Fruit fly (Drosophila melanogaster) whole organism, embryonic: Measurements from ENCODE around the gene Usp10.

ENCODE experiments used
- Adf1 ChIP-seq: fragments of 200-800 bp; sonication (Bioruptor generic); IDR thresholded peaks from 2 replicates; pipeline ENCODE4 v1.3.6; 2022; ENCODE audit warnings: missing biosample characterization, missing genetic modification characterization
- Antp ChIP-seq: fragments of 200-800 bp; sonication (Bioruptor generic); optimal IDR thresholded peaks from 3 replicates; lab custom pipeline; 2016; ENCODE audit warnings: missing biosample characterization, missing genetic modification characterization
- BEAF-32 ChIP-seq: fragments of 200-800 bp; sonication (Bioruptor generic); optimal IDR thresholded peaks from 3 replicates; lab custom pipeline; 2017; ENCODE audit warnings: missing biosample characterization, missing genetic modification characterization, mild to moderate bottlenecking, moderate library complexity, missing genetic modification reagents
- CG1024 ChIP-seq: fragments of 200-800 bp; sonication (Bioruptor generic); IDR thresholded peaks from 2 replicates; pipeline ENCODE4 v1.3.6; 2022; ENCODE audit warnings: missing biosample characterization, missing genetic modification characterization
- CG14014 ChIP-seq: fragments of 200-800 bp; sonication (Bioruptor generic); IDR thresholded peaks from 2 replicates; pipeline ENCODE4 v1.3.6; 2022; ENCODE audit warnings: missing biosample characterization, missing genetic modification characterization
- CG15073 ChIP-seq: fragments of 200-800 bp; sonication (Bioruptor generic); optimal IDR thresholded peaks from 2 replicates; lab custom pipeline; 2016; ENCODE audit warnings: missing biosample characterization, missing genetic modification characterization
- CG16815 ChIP-seq: fragments of 200-800 bp; sonication (Bioruptor generic); optimal IDR thresholded peaks from 3 replicates; lab custom pipeline; 2017; ENCODE audit warnings: missing biosample characterization, mild to moderate bottlenecking, missing genetic modification characterization
- CG2889 ChIP-seq: fragments of 200-800 bp; sonication (Bioruptor generic); IDR thresholded peaks from 3 replicates; pipeline ENCODE4 v1.3.6; 2022; ENCODE audit warnings: missing biosample characterization, missing genetic modification characterization
- CG34224 ChIP-seq: fragments of 200-800 bp; sonication (Bioruptor generic); IDR thresholded peaks from 3 replicates; pipeline ENCODE4 v1.3.6; 2022; ENCODE audit warnings: missing biosample characterization, missing genetic modification characterization; ENCODE audit not compliant: partially characterized antibody
- CG5953 ChIP-seq: fragments of 200-800 bp; sonication (Bioruptor generic); IDR thresholded peaks from 2 replicates; pipeline ENCODE4 v1.3.6; 2022; ENCODE audit warnings: missing biosample characterization, missing genetic modification characterization
- CG6654 ChIP-seq: fragments of 200-800 bp; sonication (Bioruptor generic); optimal IDR thresholded peaks from 2 replicates; lab custom pipeline; 2017; ENCODE audit warnings: missing biosample characterization, mild to moderate bottlenecking, missing genetic modification characterization
- CG6854 ChIP-seq: fragments of 200-800 bp; sonication (Bioruptor generic); optimal IDR thresholded peaks from 3 replicates; lab custom pipeline; 2017; ENCODE audit warnings: missing biosample characterization, mild to moderate bottlenecking, missing genetic modification characterization
- CkIIα-i1 ChIP-seq: fragments of 200-800 bp; sonication (Bioruptor generic); IDR thresholded peaks from 2 replicates; pipeline ENCODE4 v1.3.6; 2022; ENCODE audit warnings: missing biosample characterization, missing genetic modification characterization
- CrebB ChIP-seq: fragments of 200-800 bp; sonication (Bioruptor generic); optimal IDR thresholded peaks from 3 replicates; lab custom pipeline; 2018; ENCODE audit warnings: missing biosample characterization, mild to moderate bottlenecking, missing genetic modification characterization
- Dad ChIP-seq: fragments of 200-800 bp; sonication (Bioruptor generic); optimal IDR thresholded peaks from 3 replicates; lab custom pipeline; 2016; ENCODE audit warnings: missing biosample characterization, missing genetic modification characterization
- Dip3 ChIP-seq: fragments of 200-800 bp; sonication (Bioruptor generic); optimal IDR thresholded peaks from 3 replicates; lab custom pipeline; 2016; ENCODE audit warnings: missing biosample characterization, missing genetic modification characterization
- E2f2 ChIP-seq: fragments of 200-800 bp; sonication (Bioruptor generic); IDR thresholded peaks from 2 replicates; pipeline ENCODE4 v1.3.6; 2022; ENCODE audit warnings: missing biosample characterization, missing genetic modification characterization
- Fer2 ChIP-seq: fragments of 200-800 bp; sonication (Bioruptor generic); optimal IDR thresholded peaks from 2 replicates; lab custom pipeline; 2018; ENCODE audit warnings: missing biosample characterization, mild to moderate bottlenecking, missing genetic modification characterization, moderate library complexity
- HmgZ ChIP-seq: fragments of 200-800 bp; sonication (Bioruptor generic); optimal IDR thresholded peaks from 2 replicates; lab custom pipeline; 2018; ENCODE audit warnings: missing biosample characterization, mild to moderate bottlenecking, missing genetic modification characterization
- Lim3 ChIP-seq: fragments of 200-800 bp; sonication (Bioruptor generic); IDR thresholded peaks from 2 replicates; pipeline ENCODE4 v1.3.6; 2022; ENCODE audit warnings: missing biosample characterization, missing genetic modification characterization
- Lpt ChIP-seq: fragments of >200 bp; optimal IDR thresholded peaks from 2 replicates; lab custom pipeline; 2018; ENCODE audit warnings: missing biosample characterization, missing genetic modification characterization
- Stat92E ChIP-seq, 3 experiments: fragments of >200 bp in 2 of 3; fragments of 200-800 bp in 1 of 3; sonication (Bioruptor generic) in 1 of 3; optimal IDR thresholded peaks; 2 replicates each; lab custom pipeline; 2017 to 2019; ENCODE audit warnings: missing biosample characterization in 3 of 3, missing genetic modification characterization in 3 of 3, mild to moderate bottlenecking in 1 of 3, moderate library complexity in 1 of 3
- Taf1 ChIP-seq: fragments of 200-800 bp; sonication (Bioruptor generic); IDR thresholded peaks from 2 replicates; pipeline ENCODE4 v1.3.6; 2022; ENCODE audit warnings: missing biosample characterization, missing genetic modification characterization
- abd-A ChIP-seq: fragments of 200-800 bp; sonication (Bioruptor generic); optimal IDR thresholded peaks from 3 replicates; lab custom pipeline; 2019; ENCODE audit warnings: missing biosample characterization, mild to moderate bottlenecking, missing genetic modification characterization, moderate library complexity
- ac ChIP-seq: fragments of 200-800 bp; sonication (Bioruptor generic); optimal IDR thresholded peaks from 3 replicates; lab custom pipeline; 2017; ENCODE audit warnings: missing biosample characterization, mild to moderate bottlenecking, missing genetic modification characterization
- al ChIP-seq: fragments of 200-800 bp; sonication (Bioruptor generic); IDR thresholded peaks from 2 replicates; pipeline ENCODE4 v1.3.6; 2022; ENCODE audit warnings: missing biosample characterization, missing genetic modification characterization
- ash1 ChIP-seq: fragments of 200-800 bp; sonication (Bioruptor generic); optimal IDR thresholded peaks from 2 replicates; lab custom pipeline; 2018; ENCODE audit warnings: missing biosample characterization, mild to moderate bottlenecking, missing genetic modification characterization
- ato ChIP-seq: fragments of 200-800 bp; sonication (Bioruptor generic); IDR thresholded peaks from 2 replicates; pipeline ENCODE4 v1.3.6; 2022; ENCODE audit warnings: missing biosample characterization, missing genetic modification characterization; ENCODE audit not compliant: partially characterized antibody
- bigmax ChIP-seq: fragments of 200-800 bp; sonication (Bioruptor generic); optimal IDR thresholded peaks from 2 replicates; lab custom pipeline; 2018; ENCODE audit warnings: missing biosample characterization, mild to moderate bottlenecking, missing genetic modification characterization
- chn ChIP-seq: fragments of 200-800 bp; sonication (Bioruptor generic); optimal IDR thresholded peaks from 2 replicates; lab custom pipeline; 2016; ENCODE audit warnings: missing biosample characterization, missing genetic modification characterization
- cwo ChIP-seq: fragments of 200-800 bp; sonication (Bioruptor generic); optimal IDR thresholded peaks from 3 replicates; lab custom pipeline; 2017; ENCODE audit warnings: missing biosample characterization, missing genetic modification characterization, mild to moderate bottlenecking, moderate library complexity, missing genetic modification reagents
- disco-r ChIP-seq: fragments of 200-800 bp; sonication (Bioruptor generic); optimal IDR thresholded peaks from 2 replicates; lab custom pipeline; 2016; ENCODE audit warnings: missing biosample characterization, missing genetic modification characterization
- dmrt11E ChIP-seq: fragments of 200-800 bp; sonication (Bioruptor generic); optimal IDR thresholded peaks from 3 replicates; lab custom pipeline; 2018; ENCODE audit warnings: missing biosample characterization, mild to moderate bottlenecking, missing genetic modification characterization, moderate library complexity
- emc ChIP-seq: fragments of 200-800 bp; sonication (Bioruptor generic); optimal IDR thresholded peaks from 2 replicates; lab custom pipeline; 2016; ENCODE audit warnings: missing biosample characterization, missing genetic modification characterization
- ems ChIP-seq: fragments of 200-800 bp; sonication (Bioruptor generic); optimal IDR thresholded peaks from 3 replicates; lab custom pipeline; 2016; ENCODE audit warnings: missing biosample characterization, missing genetic modification characterization
- ewg ChIP-seq: fragments of 200-800 bp; sonication (Bioruptor generic); optimal IDR thresholded peaks from 3 replicates; lab custom pipeline; 2017; ENCODE audit warnings: mild to moderate bottlenecking, missing biosample characterization, missing genetic modification reagents, missing genetic modification characterization
- gfzf ChIP-seq: fragments of 200-800 bp; sonication (Bioruptor generic); optimal IDR thresholded peaks from 2 replicates; lab custom pipeline; 2016; ENCODE audit warnings: missing biosample characterization, mild to moderate bottlenecking, missing genetic modification characterization, moderate library complexity
- lmd ChIP-seq: fragments of 200-800 bp; sonication (Bioruptor generic); IDR thresholded peaks from 2 replicates; pipeline ENCODE4 v1.3.6; 2022; ENCODE audit warnings: missing biosample characterization, missing genetic modification characterization
- lov ChIP-seq, 2 experiments: fragments of 200-800 bp in 1 of 2; fragments of >200 bp in 1 of 2; sonication (Bioruptor generic) in 1 of 2; IDR thresholded peaks in 1 of 2; optimal IDR thresholded peaks in 1 of 2; 2 replicates in 1 of 2; 3 replicates in 1 of 2; pipeline versions ENCODE4 v1.3.6 to Lab custom; 2017 to 2022; ENCODE audit warnings: missing biosample characterization in 1 of 2, missing genetic modification characterization in 1 of 2
- nmo ChIP-seq: fragments of 200-800 bp; sonication (Bioruptor generic); optimal IDR thresholded peaks from 2 replicates; lab custom pipeline; 2018; ENCODE audit warnings: missing biosample characterization, mild to moderate bottlenecking, missing genetic modification characterization, moderate library complexity
- oc ChIP-seq: fragments of 200-800 bp; sonication (Bioruptor generic); optimal IDR thresholded peaks from 2 replicates; lab custom pipeline; 2018; ENCODE audit warnings: missing biosample characterization, mild to moderate bottlenecking, missing genetic modification characterization, moderate library complexity
- pan ChIP-seq, 4 experiments: fragments of >200 bp in 3 of 4; fragments of 200-800 bp in 1 of 4; sonication (Bioruptor generic) in 1 of 4; optimal IDR thresholded peaks in 3 of 4; IDR thresholded peaks in 1 of 4; 2 replicates each; pipeline versions ENCODE4 v1.3.6 to Lab custom; 2017 to 2022; ENCODE audit warnings: missing biosample characterization in 2 of 4, missing genetic modification characterization in 2 of 4, mixed read lengths in 1 of 4
- pum ChIP-seq: fragments of 200-800 bp; sonication (Bioruptor generic); optimal IDR thresholded peaks from 2 replicates; lab custom pipeline; 2016; ENCODE audit warnings: missing biosample characterization, missing genetic modification characterization
- pzg ChIP-seq: fragments of 200-800 bp; sonication (Bioruptor generic); optimal IDR thresholded peaks from 3 replicates; lab custom pipeline; 2018; ENCODE audit warnings: missing biosample characterization, mild to moderate bottlenecking, missing genetic modification characterization, moderate library complexity
- run ChIP-seq: fragments of 200-800 bp; sonication (Bioruptor generic); optimal IDR thresholded peaks from 3 replicates; lab custom pipeline; 2018; ENCODE audit warnings: missing biosample characterization, mild to moderate bottlenecking, missing genetic modification characterization
- stwl ChIP-seq: fragments of 200-800 bp; sonication (Bioruptor generic); optimal IDR thresholded peaks from 3 replicates; lab custom pipeline; 2018; ENCODE audit warnings: missing biosample characterization, mild to moderate bottlenecking, missing genetic modification characterization, moderate library complexity
- tna ChIP-seq: fragments of 200-800 bp; sonication (Bioruptor generic); IDR thresholded peaks from 2 replicates; pipeline ENCODE4 v1.3.6; 2022; ENCODE audit warnings: missing biosample characterization, missing genetic modification characterization; ENCODE audit not compliant: partially characterized antibody
- wdn ChIP-seq: fragments of 200-800 bp; sonication (Bioruptor generic); IDR thresholded peaks from 2 replicates; pipeline ENCODE4 v1.3.6; 2022; ENCODE audit warnings: missing biosample characterization, missing genetic modification characterization
- wor ChIP-seq: fragments of 200-800 bp; sonication (Bioruptor generic); IDR thresholded peaks from 2 replicates; pipeline ENCODE4 v1.3.6; 2022; ENCODE audit warnings: missing biosample characterization, missing genetic modification characterization
- zfh2 ChIP-seq: fragments of 200-800 bp; sonication (Bioruptor generic); optimal IDR thresholded peaks from 2 replicates; lab custom pipeline; 2016; ENCODE audit warnings: missing biosample characterization, missing genetic modification characterization

Gene Usp10

dm6 chr3L:821951-822350 is 49.7 kb upstream of the Usp10 start (continued):
- peak; percentile 18 for TF ChIP-seq CrebB (tag; lab: Kevin White, UChicago)
- no peak for TF ChIP-seq oc (tag; lab: Kevin White, UChicago)
- peak; percentile 39; the same call in 1 of the 2 replicates for TF ChIP-seq E2f2 (GFP tag; lab: Robert Waterston, UW)
- no peak for TF ChIP-seq Antp
- TF ChIP-seq tna, result no peak
- no peak for TF ChIP-seq CG15073 (GFP tag; lab: Kevin White, UChicago)
- TF ChIP-seq Lim3 (GFP tag; lab: Robert Waterston, UW), result no peak
- TF ChIP-seq CG14014 (GFP tag; lab: Robert Waterston, UW), result peak; percentile 45; the same call in 1 of the 2 replicates
- peak; percentile 90 for TF ChIP-seq cwo
- TF ChIP-seq stwl (tag; lab: Kevin White, UChicago), result no peak
- peak; percentile 68 for TF ChIP-seq CG1024
- no peak for TF ChIP-seq CG5953 (GFP tag; lab: Robert Waterston, UW)
- peak; percentile 59 for TF ChIP-seq nmo
- TF ChIP-seq Taf1 (GFP tag; lab: Robert Waterston, UW), result no peak
- TF ChIP-seq ato (GFP tag; lab: Robert Waterston, UW), result no peak
- TF ChIP-seq pan (optimal IDR thresholded peaks at IDR 0.05; lab: Kevin White, UChicago), result no peak
- TF ChIP-seq pan (GFP tag; optimal IDR thresholded peaks at IDR 0.05 in 1 of 2, IDR thresholded peaks at IDR 0.05 in 1 of 2), result peak in 1 of 2 experiments; percentile 70
- no peak for TF ChIP-seq CG34224
- TF ChIP-seq gfzf, result no peak
- peak; percentile 32 for TF ChIP-seq chn (GFP tag; lab: Kevin White, UChicago)
- TF ChIP-seq CkIIα-i1 (GFP tag; lab: Robert Waterston, UW), result no peak
- TF ChIP-seq wor, result peak; percentile 48; the same call in 1 of the 2 replicates
- TF ChIP-seq dmrt11E, result peak; percentile 31
- TF ChIP-seq wdn (GFP tag; lab: Robert Waterston, UW), result peak; percentile 28; the same call in 1 of the 2 replicates
- TF ChIP-seq CG2889 (GFP tag; lab: Robert Waterston, UW), result no peak
- peak; percentile 15 for TF ChIP-seq CG16815 (GFP tag; lab: Kevin White, UChicago)
- TF ChIP-seq run (tag; lab: Kevin White, UChicago), result peak; percentile 62
- peak; percentile 18 for TF ChIP-seq Dad (GFP tag; lab: Kevin White, UChicago)
- peak; percentile 45; the same call in 1 of the 2 replicates for TF ChIP-seq al
- no peak for TF ChIP-seq ac (GFP tag; lab: Kevin White, UChicago)
- no peak for TF ChIP-seq bigmax (GFP tag; lab: Kevin White, UChicago)
- TF ChIP-seq pum (GFP tag; lab: Kevin White, UChicago), result no peak
- TF ChIP-seq HmgZ, result no peak
- TF ChIP-seq lov (optimal IDR thresholded peaks at IDR 0.05; lab: Kevin White, UChicago), result peak; percentile 62
- no peak for TF ChIP-seq lov (GFP tag; IDR thresholded peaks at IDR 0.05; lab: Robert Waterston, UW)
- TF ChIP-seq Adf1 (GFP tag; lab: Robert Waterston, UW), result no peak
- TF ChIP-seq Lpt (GFP tag; lab: Kevin White, UChicago), result no peak
- TF ChIP-seq CG6854 (GFP tag; lab: Kevin White, UChicago), result peak; percentile 10
- TF ChIP-seq abd-A (tag; lab: Kevin White, UChicago), result no peak
- TF ChIP-seq Dip3, result no peak
- no peak for TF ChIP-seq Stat92E (GFP tag; optimal IDR thresholded peaks at IDR 0.05; lab: Kevin White, UChicago)
- peak; percentile 46 for TF ChIP-seq ewg
- no peak for TF ChIP-seq zfh2 (GFP tag; lab: Kevin White, UChicago)
- TF ChIP-seq emc (GFP tag; lab: Kevin White, UChicago), result no peak
- TF ChIP-seq pzg (GFP tag; lab: Kevin White, UChicago), result no peak
- TF ChIP-seq ash1, result no peak
- peak; percentile 41 for TF ChIP-seq CG6654 (GFP tag; lab: Kevin White, UChicago)
- TF ChIP-seq ems, result peak; percentile 56
- TF ChIP-seq lmd (GFP tag; lab: Robert Waterston, UW), result peak; percentile 79
- TF ChIP-seq Fer2 (tag; lab: Kevin White, UChicago), result peak; percentile 36
- no peak for TF ChIP-seq disco-r (GFP tag; lab: Kevin White, UChicago)
- no peak for TF ChIP-seq BEAF-32 (GFP tag; lab: Kevin White, UChicago)
